Worm (Caenorhabditis elegans): ENCODE results near the gene F56D2.5.

ce11 chrIII:5591668-5592149 is 10.5 kb upstream of the F56D2.5 start, which contains the start of the genes ddx-15 and ucr-1:
- no peak for TF ChIP-seq tbx-2 (tag; optimal IDR thresholded peaks at IDR 0.05)
- no peak for TF ChIP-seq elt-1 (tag; optimal IDR thresholded peaks at IDR 0.05)
